Worm (Caenorhabditis elegans) whole organism, L4 larva: ENCODE measurements around the gene W02A2.8.

Source experiments
- D1046.2 ChIP-seq: fragments of 200-800 bp; sonication (Bioruptor generic); IDR thresholded peaks from 2 replicates; pipeline ENCODE4 v1.3.6; 2022; ENCODE audit warnings: missing genetic modification characterization, missing compliant biosample characterization
- F44E2.7 ChIP-seq: fragments of 200-800 bp; sonication (Bioruptor generic); IDR thresholded peaks from 2 replicates; pipeline ENCODE4 v2.1.2; 2022; ENCODE audit warnings: missing genetic modification characterization, missing compliant biosample characterization
- R02D3.7 ChIP-seq: fragments of 150-350 bp; sonication (generic microtip); optimal IDR thresholded peaks from 3 replicates; lab custom pipeline; 2014; ENCODE audit warnings: missing biosample characterization, missing genetic modification characterization
- T20F7.1 ChIP-seq: fragments of 200-800 bp; sonication (Bioruptor generic); optimal IDR thresholded peaks from 2 replicates; lab custom pipeline; 2018; ENCODE audit warnings: mild to moderate bottlenecking, missing genetic modification characterization, missing compliant biosample characterization
- T26A8.4 ChIP-seq: fragments of 200-800 bp; sonication (Bioruptor generic); IDR thresholded peaks from 2 replicates; pipeline ENCODE4 v1.3.6; 2022; ENCODE audit warnings: missing genetic modification characterization, missing compliant biosample characterization
- Y105C5A.15 ChIP-seq: fragments of 200-800 bp; sonication (Bioruptor generic); IDR thresholded peaks from 2 replicates; pipeline ENCODE4 v1.3.6; 2022; ENCODE audit warnings: missing genetic modification characterization, missing compliant biosample characterization
- Y48G9A.11 ChIP-seq: fragments of 200-800 bp; sonication (Bioruptor generic); IDR thresholded peaks from 2 replicates; pipeline ENCODE4 v1.3.6; 2022; ENCODE audit warnings: missing genetic modification reagents, missing genetic modification characterization, missing compliant biosample characterization
- Y5F2A.4 ChIP-seq: fragments of 200-800 bp; sonication (Bioruptor generic); optimal IDR thresholded peaks from 2 replicates; lab custom pipeline; 2018; ENCODE audit warnings: mild to moderate bottlenecking, missing genetic modification characterization, missing compliant biosample characterization
- attf-4 ChIP-seq: sonication (generic microtip); optimal IDR thresholded peaks from 3 replicates; lab custom pipeline; 2017; ENCODE audit warnings: missing biosample characterization, missing genetic modification characterization
- ceh-20 ChIP-seq: fragments of 200-800 bp; sonication (Bioruptor generic); IDR thresholded peaks from 2 replicates; pipeline ENCODE4 v1.3.6; 2022; ENCODE audit warnings: missing genetic modification reagents, missing genetic modification characterization, missing compliant biosample characterization
- ceh-28 ChIP-seq: fragments of 150-350 bp; optimal IDR thresholded peaks from 2 replicates; lab custom pipeline; 2014; ENCODE audit warnings: missing biosample characterization, missing genetic modification reagents, missing genetic modification characterization
- ceh-44 ChIP-seq: fragments of 200-800 bp; sonication (Bioruptor generic); IDR thresholded peaks from 2 replicates; pipeline ENCODE4 v1.3.6; 2022; ENCODE audit warnings: missing genetic modification reagents, missing genetic modification characterization, missing compliant biosample characterization
- cey-2 ChIP-seq: sonication (generic microtip); optimal IDR thresholded peaks from 3 replicates; lab custom pipeline; 2017; ENCODE audit warnings: missing genetic modification characterization, mild to moderate bottlenecking, missing compliant biosample characterization, antibody characterized with exemption, borderline replicate concordance; ENCODE audit not compliant: insufficient read depth
- ctbp-1 ChIP-seq: fragments of 200-800 bp; sonication (Bioruptor generic); IDR thresholded peaks from 2 replicates; pipeline ENCODE4 v1.3.6; 2022; ENCODE audit warnings: missing genetic modification reagents, missing genetic modification characterization, missing compliant biosample characterization
- daf-12 ChIP-seq: fragments of 150-350 bp; optimal IDR thresholded peaks from 2 replicates; lab custom pipeline; 2014; ENCODE audit warnings: missing biosample characterization, missing genetic modification reagents, missing genetic modification characterization
- daf-16 ChIP-seq, 3 experiments: sonication (generic microtip); optimal IDR thresholded peaks; 2 replicates each; lab custom pipeline; 2016 to 2017; ENCODE audit warnings: missing genetic modification characterization in 3 of 3, missing genetic modification reagents in 3 of 3, mild to moderate bottlenecking in 2 of 3, missing compliant biosample characterization in 2 of 3, missing biosample characterization in 1 of 3, moderate library complexity in 1 of 3
- daf-19 ChIP-seq: fragments of 200-800 bp; sonication (Bioruptor generic); conservative IDR thresholded peaks from 2 replicates; pipeline ENCODE4 v1.3.6; 2022; ENCODE audit warnings: missing genetic modification characterization, missing compliant biosample characterization
- daf-8 ChIP-seq: fragments of 200-800 bp; sonication (Bioruptor generic); IDR thresholded peaks from 2 replicates; pipeline ENCODE4 v1.3.6; 2022; ENCODE audit warnings: missing genetic modification characterization, missing compliant biosample characterization
- dmd-8 ChIP-seq: fragments of 200-800 bp; sonication (Bioruptor generic); IDR thresholded peaks from 2 replicates; pipeline ENCODE4 v1.3.6; 2022; ENCODE audit warnings: missing genetic modification characterization, missing compliant biosample characterization
- duxl-1 ChIP-seq: sonication (generic microtip); optimal IDR thresholded peaks from 2 replicates; lab custom pipeline; 2016; ENCODE audit warnings: mild to moderate bottlenecking, missing genetic modification characterization, moderate library complexity, missing compliant biosample characterization; ENCODE audit not compliant: poor library complexity
- egl-43 ChIP-seq: fragments of 200-800 bp; sonication (Bioruptor generic); IDR thresholded peaks from 2 replicates; pipeline ENCODE4 v1.3.6; 2022; ENCODE audit warnings: missing genetic modification reagents, missing genetic modification characterization, missing compliant biosample characterization
- gei-8 ChIP-seq: fragments of 200-800 bp; sonication (Bioruptor generic); optimal IDR thresholded peaks from 2 replicates; lab custom pipeline; 2018; ENCODE audit warnings: mild to moderate bottlenecking, missing genetic modification characterization, missing compliant biosample characterization
- hlh-11 ChIP-seq: fragments of 200-800 bp; sonication (Bioruptor generic); optimal IDR thresholded peaks from 2 replicates; lab custom pipeline; 2018; ENCODE audit warnings: mild to moderate bottlenecking, missing genetic modification characterization, missing compliant biosample characterization
- hlh-30 ChIP-seq: sonication (generic microtip); optimal IDR thresholded peaks from 2 replicates; lab custom pipeline; 2017; ENCODE audit warnings: antibody characterized with exemption, mild to moderate bottlenecking, missing genetic modification characterization, missing compliant biosample characterization; ENCODE audit not compliant: insufficient read depth
- hmg-1.1 ChIP-seq: fragments of 200-800 bp; sonication (Bioruptor generic); IDR thresholded peaks from 2 replicates; pipeline ENCODE4 v1.3.6; 2022; ENCODE audit warnings: missing genetic modification reagents, missing genetic modification characterization, missing compliant biosample characterization
- jun-1 ChIP-seq: fragments of 150-350 bp; optimal IDR thresholded peaks from 2 replicates; lab custom pipeline; 2014; ENCODE audit warnings: missing biosample characterization, missing genetic modification reagents, missing genetic modification characterization
- lin-1 ChIP-seq: fragments of 200-800 bp; sonication (Bioruptor generic); IDR thresholded peaks from 2 replicates; pipeline ENCODE4 v1.3.6; 2022; ENCODE audit warnings: missing genetic modification reagents, missing genetic modification characterization, missing compliant biosample characterization
- lin-13 ChIP-seq: fragments of 150-350 bp; optimal IDR thresholded peaks from 2 replicates; lab custom pipeline; 2014; ENCODE audit warnings: missing biosample characterization, missing genetic modification reagents, missing genetic modification characterization
- lin-38 ChIP-seq: fragments of 200-800 bp; sonication (Bioruptor generic); IDR thresholded peaks from 2 replicates; pipeline ENCODE4 v1.3.6; 2022; ENCODE audit warnings: missing genetic modification reagents, missing genetic modification characterization, missing compliant biosample characterization
- mep-1 ChIP-seq: fragments of 150-350 bp; sonication (generic microtip); optimal IDR thresholded peaks from 3 replicates; lab custom pipeline; 2014; ENCODE audit warnings: missing biosample characterization, missing genetic modification characterization
- mes-2 ChIP-seq: sonication (generic microtip); optimal IDR thresholded peaks from 2 replicates; lab custom pipeline; 2016; ENCODE audit warnings: missing genotype, mild to moderate bottlenecking, missing genetic modification characterization, missing compliant biosample characterization; ENCODE audit not compliant: poor library complexity, severe bottlenecking
- mxl-2 ChIP-seq: fragments of 200-800 bp; sonication (Bioruptor generic); conservative IDR thresholded peaks from 2 replicates; pipeline ENCODE4 v1.3.6; 2022; ENCODE audit warnings: missing genetic modification reagents, missing genetic modification characterization, missing compliant biosample characterization
- nhr-111 ChIP-seq: fragments of 200-800 bp; sonication (Bioruptor generic); optimal IDR thresholded peaks from 2 replicates; lab custom pipeline; 2018; ENCODE audit warnings: mild to moderate bottlenecking, missing genetic modification characterization, missing compliant biosample characterization
- nhr-237 ChIP-seq: sonication (generic microtip); optimal IDR thresholded peaks from 2 replicates; lab custom pipeline; 2017; ENCODE audit warnings: missing biosample characterization, missing genetic modification characterization
- nhr-28 ChIP-seq: fragments of 150-350 bp; optimal IDR thresholded peaks from 2 replicates; lab custom pipeline; 2014; ENCODE audit warnings: missing biosample characterization, missing genetic modification characterization
- nhr-42 ChIP-seq: fragments of 200-800 bp; sonication (Bioruptor generic); IDR thresholded peaks from 2 replicates; pipeline ENCODE4 v1.3.6; 2022; ENCODE audit warnings: missing genetic modification characterization, missing compliant biosample characterization
- nhr-48 ChIP-seq: sonication (generic microtip); optimal IDR thresholded peaks from 2 replicates; lab custom pipeline; 2016; ENCODE audit warnings: mild to moderate bottlenecking, missing genetic modification characterization, missing compliant biosample characterization
- nhr-76 ChIP-seq: fragments of 150-350 bp; optimal IDR thresholded peaks from 2 replicates; lab custom pipeline; 2014; ENCODE audit warnings: missing biosample characterization, missing genetic modification characterization
- php-3 ChIP-seq: fragments of 200-800 bp; sonication (Bioruptor generic); IDR thresholded peaks from 2 replicates; pipeline ENCODE4 v1.3.6; 2022; ENCODE audit warnings: missing genetic modification reagents, missing genetic modification characterization, missing compliant biosample characterization
- snpc-1.2 ChIP-seq: fragments of 200-800 bp; sonication (Bioruptor generic); IDR thresholded peaks from 2 replicates; pipeline ENCODE4 v1.3.6; 2022; ENCODE audit warnings: missing genetic modification reagents, missing genetic modification characterization, missing compliant biosample characterization
- snpc-4 ChIP-seq: fragments of 150-350 bp; optimal IDR thresholded peaks from 2 replicates; lab custom pipeline; 2014; ENCODE audit warnings: missing biosample characterization, missing genetic modification characterization
- spr-1 ChIP-seq: sonication (generic microtip); optimal IDR thresholded peaks from 2 replicates; lab custom pipeline; 2016; ENCODE audit warnings: mild to moderate bottlenecking, missing genetic modification characterization, missing compliant biosample characterization
- spr-3 ChIP-seq: fragments of 200-800 bp; sonication (Bioruptor generic); optimal IDR thresholded peaks from 2 replicates; lab custom pipeline; 2018; ENCODE audit warnings: mild to moderate bottlenecking, missing genetic modification characterization, missing compliant biosample characterization
- tra-1 ChIP-seq: fragments of 200-800 bp; sonication (Bioruptor generic); IDR thresholded peaks from 2 replicates; pipeline ENCODE4 v1.3.6; 2022; ENCODE audit warnings: missing genetic modification reagents, missing genetic modification characterization, missing compliant biosample characterization
- unc-62 ChIP-seq, 3 experiments: fragments of 150-350 bp in 1 of 3; sonication (generic microtip); optimal IDR thresholded peaks in 2 of 3; peaks in 1 of 3; 1 replicate in 1 of 3; 2 replicates in 2 of 3; lab custom pipeline; 2014 to 2017; ENCODE audit warnings: missing biosample characterization in 3 of 3, missing genetic modification characterization in 3 of 3, missing genetic modification reagents in 3 of 3, missing genotype in 1 of 3
- zag-1 ChIP-seq: fragments of 150-350 bp; optimal IDR thresholded peaks from 2 replicates; lab custom pipeline; 2014; ENCODE audit warnings: missing biosample characterization, missing genetic modification characterization
- zip-2 ChIP-seq: fragments of 150-350 bp; optimal IDR thresholded peaks from 2 replicates; lab custom pipeline; 2014; ENCODE audit warnings: missing biosample characterization, missing genetic modification characterization

The W02A2.8 gene

ce11 chrIV:13389237-13389636, 30.8 kb upstream of the W02A2.8 start:
- peak; percentile 38; the same call in 1 of the 2 replicates for TF ChIP-seq lin-1
- 0 out of 2 replicates have a peak, but pooled peaks have one; percentile 11 for TF ChIP-seq snpc-1.2 (GFP tag; lab: Robert Waterston, UW)
- TF ChIP-seq Y105C5A.15 (GFP tag; lab: Robert Waterston, UW), result 0 out of 2 replicates have a peak, but pooled peaks have one; percentile 34
- TF ChIP-seq tra-1, result 0 out of 2 replicates have a peak, but pooled peaks have one; percentile 26
- 0 out of 2 replicates have a peak, but pooled peaks have one; percentile 49 for TF ChIP-seq dmd-8 (GFP tag; lab: Robert Waterston, UW)
- TF ChIP-seq php-3 (GFP tag; lab: Robert Waterston, UW), result no peak
- peak; percentile 67 for TF ChIP-seq egl-43 (GFP tag; lab: Robert Waterston, UW)
- peak; percentile 34 for TF ChIP-seq duxl-1 (tag; lab: Kevin White, UChicago)
- TF ChIP-seq nhr-111, result peak; percentile 43
- peak; percentile 33; the same call in 1 of the 2 replicates for TF ChIP-seq nhr-42 (GFP tag; lab: Robert Waterston, UW)
- no peak for TF ChIP-seq daf-16 (GFP tag; optimal IDR thresholded peaks at IDR 0.05; lab: Kevin White, UChicago)
- TF ChIP-seq daf-16 (tag; optimal IDR thresholded peaks at IDR 0.05; lab: Kevin White, UChicago), result no peak

ce11 chrIV:13388779-13389178, 30.4 kb upstream of the W02A2.8 start:
- TF ChIP-seq zip-2 (peak; percentile 66), ceh-20 (GFP tag; lab: Robert Waterston, UW) (peak; percentile 48; the same call in 1 of the 2 replicates), snpc-4 (tag; lab: Kevin White, UChicago) (no peak), duxl-1 (tag; lab: Kevin White, UChicago) (peak; percentile 5), lin-38 (peak; percentile 70), daf-12 (tag; lab: Kevin White, UChicago) (no peak), daf-8 (GFP tag; lab: Robert Waterston, UW) (no peak), T26A8.4 (GFP tag; lab: Robert Waterston, UW) (peak; percentile 69), hmg-1.1 (GFP tag; lab: Robert Waterston, UW) (0 out of 2 replicates have a peak, but pooled peaks have one; percentile 25), jun-1 (tag; lab: Kevin White, UChicago) (peak; percentile 13), spr-1 (tag; lab: Kevin White, UChicago) (peak; percentile 19), ceh-28 (no peak), hlh-11 (tag; lab: Kevin White, UChicago) (peak; percentile 39), F44E2.7 (no peak), ctbp-1 (GFP tag; lab: Robert Waterston, UW) (peak; percentile 50; the same call in 1 of the 2 replicates), lin-1 (peak; percentile 55; the same call in 1 of the 2 replicates), mep-1 (tag; lab: Kevin White, UChicago) (peak; percentile 83), lin-13 (GFP tag; lab: Kevin White, UChicago) (peak; percentile 41), Y5F2A.4 (GFP tag; lab: Kevin White, UChicago) (no peak), attf-4 (no peak), spr-3 (peak; percentile 18), mxl-2 (GFP tag; lab: Robert Waterston, UW) (peak; percentile 54), dmd-8 (GFP tag; lab: Robert Waterston, UW) (0 out of 2 replicates have a peak, but pooled peaks have one; percentile 35), ceh-44 (GFP tag; lab: Robert Waterston, UW) (no peak), nhr-76 (tag; lab: Kevin White, UChicago) (no peak), cey-2 (tag; lab: Kevin White, UChicago) (no peak), D1046.2 (GFP tag; lab: Robert Waterston, UW) (no peak), zag-1 (tag; lab: Kevin White, UChicago) (no peak), Y48G9A.11 (GFP tag; lab: Robert Waterston, UW) (no peak), unc-62 (GFP tag; optimal IDR thresholded peaks at IDR 0.05 in 1 of 2; lab: Kevin White, UChicago) (peak in 1 of 2 experiments; percentile 81), unc-62 (tag; optimal IDR thresholded peaks at IDR 0.05; lab: Kevin White, UChicago) (no peak), nhr-237 (tag; lab: Kevin White, UChicago) (no peak), T20F7.1 (GFP tag; lab: Kevin White, UChicago) (peak; percentile 43), mes-2 (tag; lab: Kevin White, UChicago) (peak; percentile 55), nhr-28 (tag; lab: Kevin White, UChicago) (peak; percentile 32), gei-8 (GFP tag; lab: Kevin White, UChicago) (no peak), nhr-48 (tag; lab: Kevin White, UChicago) (peak; percentile 56), hlh-30 (tag; lab: Kevin White, UChicago) (peak; percentile 65), daf-19 (GFP tag; lab: Robert Waterston, UW) (peak; percentile 81), R02D3.7 (peak; percentile 33)
